Fruit fly (Drosophila melanogaster): ENCODE measurements around the gene sicily.

- TF ChIP-seq rn (GFP tag; IDR thresholded peaks at IDR 0.05) (no peak), Pif1B (GFP tag; optimal IDR thresholded peaks at IDR 0.05) (no peak), gl (tag; optimal IDR thresholded peaks at IDR 0.05) (no peak), D1 (tag; optimal IDR thresholded peaks at IDR 0.05) (no peak), CG12605 (GFP tag; IDR thresholded peaks at IDR 0.05) (no peak)
Observed at dm6 chrX:11886976-11887375, 4.6 kb upstream of the sicily start, which contains the start of the genes CG10353 and SelG.

Measured in whole organism, pupa.